Fruit fly (Drosophila melanogaster): ENCODE measurements around the gene Blos3.

Gene Blos3

dm6 chr3L:18822450-18823220 lies 47.4 kb upstream of the Blos3 start, which contains the start of gene Cat (continued):
- TF ChIP-seq MESR4 (GFP tag; optimal IDR thresholded peaks at IDR 0.05) (peak; percentile 75), CG31441 (GFP tag; IDR thresholded peaks at IDR 0.05) (0 out of 2 replicates have a peak, but pooled peaks have one; percentile 26), HLH54F (GFP tag; optimal IDR thresholded peaks at IDR 0.05) (no peak), chinmo (GFP tag; IDR thresholded peaks at IDR 0.05; ENCODE audit: partially characterized antibody) (peak; percentile 93), Side (GFP tag; optimal IDR thresholded peaks at IDR 0.05) (no peak), az2 (GFP tag; optimal IDR thresholded peaks at IDR 0.05) (peak; percentile 26), CG14050 (GFP tag; IDR thresholded peaks at IDR 0.05) (no peak), CG6175 (GFP tag; IDR thresholded peaks at IDR 0.05) (no peak), Dfd (GFP tag; optimal IDR thresholded peaks at IDR 0.05) (no peak), CG15479 (GFP tag; optimal IDR thresholded peaks at IDR 0.05) (no peak), dati (GFP tag; IDR thresholded peaks at IDR 0.05) (no peak), Ada2b (GFP tag; IDR thresholded peaks at IDR 0.05) (peak; percentile 48), otp (GFP tag; IDR thresholded peaks at IDR 0.05) (no peak), CkIIα-i1 (GFP tag; IDR thresholded peaks at IDR 0.05) (no peak), Max (GFP tag; optimal IDR thresholded peaks at IDR 0.05) (peak; percentile 59), dan (GFP tag; IDR thresholded peaks at IDR 0.05) (no peak), CG13775 (GFP tag; optimal IDR thresholded peaks at IDR 0.05) (no peak), CG12155 (GFP tag; optimal IDR thresholded peaks at IDR 0.05) (no peak), scrt (GFP tag; optimal IDR thresholded peaks at IDR 0.05) (peak; percentile 80), CG5245 (GFP tag; optimal IDR thresholded peaks at IDR 0.05) (peak; percentile 6), br (optimal IDR thresholded peaks at IDR 0.05) (no peak), ap (GFP tag; IDR thresholded peaks at IDR 0.05) (no peak), caup (GFP tag; optimal IDR thresholded peaks at IDR 0.05; ENCODE audit: severe bottlenecking) (no peak), sim (GFP tag; IDR thresholded peaks at IDR 0.05) (no peak), CG4404 (GFP tag; IDR thresholded peaks at IDR 0.05) (no peak), Rx (GFP tag; IDR thresholded peaks at IDR 0.05) (no peak), fru (optimal IDR thresholded peaks at IDR 0.05) (no peak), CG14014 (GFP tag; IDR thresholded peaks at IDR 0.05) (peak; percentile 46; the same call in 1 of the 2 replicates), CG30431 (GFP tag; optimal IDR thresholded peaks at IDR 0.05) (no peak), Oaz (GFP tag; IDR thresholded peaks at IDR 0.05) (no peak), CG7271 (tag; optimal IDR thresholded peaks at IDR 0.05) (no peak), stwl (tag; optimal IDR thresholded peaks at IDR 0.05) (peak; percentile 45), CG12219 (GFP tag; optimal IDR thresholded peaks at IDR 0.05) (no peak), CG3726 (GFP tag; IDR thresholded peaks at IDR 0.05) (no peak), insv (GFP tag; optimal IDR thresholded peaks at IDR 0.05) (peak; percentile 90 to 97), CG4707 (GFP tag; optimal IDR thresholded peaks at IDR 0.05) (peak; percentile 3), fd96Cb (tag; optimal IDR thresholded peaks at IDR 0.05) (no peak), Meics (GFP tag; optimal IDR thresholded peaks at IDR 0.05) (peak; percentile 57), TFAM (GFP tag; optimal IDR thresholded peaks at IDR 0.05) (no peak), Oli (tag; optimal IDR thresholded peaks at IDR 0.05) (no peak), grn (GFP tag; optimal IDR thresholded peaks at IDR 0.05) (no peak), Pdp1 (GFP tag; optimal IDR thresholded peaks at IDR 0.05) (peak in 1 of 2 experiments; percentile 98), CTCF (GFP tag; optimal IDR thresholded peaks at IDR 0.05) (no peak), CG6854 (GFP tag; optimal IDR thresholded peaks at IDR 0.05) (peak; percentile 25), Atf3 (GFP tag; optimal IDR thresholded peaks at IDR 0.05) (no peak), CG14710 (tag; optimal IDR thresholded peaks at IDR 0.05) (peak; percentile 53), psq (GFP tag; optimal IDR thresholded peaks at IDR 0.05) (peak; percentile 55), al (GFP tag; IDR thresholded peaks at IDR 0.05) (no peak), Gsc (GFP tag; IDR thresholded peaks at IDR 0.05) (no peak), D19B (GFP tag; optimal IDR thresholded peaks at IDR 0.05) (no peak), CG6813 (GFP tag; optimal IDR thresholded peaks at IDR 0.05) (no peak), CG13123 (GFP tag; optimal IDR thresholded peaks at IDR 0.05) (no peak)
